Worm (Caenorhabditis elegans): Measurements from ENCODE around the gene ZK1067.3.

The ZK1067.3 gene

DNA sequence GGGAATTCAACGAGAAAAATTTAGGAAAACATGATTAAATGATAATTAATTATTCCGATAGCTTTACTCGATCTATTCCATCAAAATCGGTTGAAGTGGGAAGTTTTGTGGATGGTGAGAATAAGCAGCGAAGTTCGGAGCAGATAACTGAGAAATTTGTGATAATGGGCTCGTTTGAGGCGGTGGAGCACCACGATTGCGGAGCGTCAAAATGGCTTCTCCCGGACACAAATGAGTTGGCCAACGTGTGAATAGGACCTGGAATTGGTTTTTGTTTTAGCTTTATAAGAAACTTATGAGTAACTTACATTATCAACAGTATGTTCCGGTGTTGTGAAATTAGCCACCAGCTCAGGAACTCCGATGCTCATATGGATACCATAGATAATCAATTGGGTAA is 44.3 kb upstream of the ZK1067.3 start:
- TF ChIP-seq elt-1 (tag; optimal IDR thresholded peaks at IDR 0.05; ENCODE audit: borderline replicate concordance, insufficient read depth), result no peak
- TF ChIP-seq flh-1 (GFP tag; optimal IDR thresholded peaks at IDR 0.05), result no peak
- TF ChIP-seq nhr-2 (tag; optimal IDR thresholded peaks at IDR 0.05), result no peak
- no peak for TF ChIP-seq tbx-8 (GFP tag; optimal IDR thresholded peaks at IDR 0.05)
- TF ChIP-seq nhr-28 (tag; optimal IDR thresholded peaks at IDR 0.05), result no peak
- no peak for TF ChIP-seq drap-1 (GFP tag; optimal IDR thresholded peaks at IDR 0.05)
- TF ChIP-seq unc-62 (GFP tag; optimal IDR thresholded peaks at IDR 0.05), result no peak
- no peak for TF ChIP-seq blmp-1 (tag; optimal IDR thresholded peaks at IDR 0.05)
- TF ChIP-seq lin-13 (tag; optimal IDR thresholded peaks at IDR 0.05), result no peak
- TF ChIP-seq M03D4.4 (tag; optimal IDR thresholded peaks at IDR 0.05), result no peak
- no peak for TF ChIP-seq ces-1 (GFP tag; optimal IDR thresholded peaks at IDR 0.05)
- TF ChIP-seq ceh-83 (GFP tag; optimal IDR thresholded peaks at IDR 0.05), result no peak
- TF ChIP-seq mls-2 (tag; optimal IDR thresholded peaks at IDR 0.05), result no peak
- TF ChIP-seq lsy-2 (tag; optimal IDR thresholded peaks at IDR 0.05), result no peak
- no peak for TF ChIP-seq ztf-11 (tag; optimal IDR thresholded peaks at IDR 0.05)
- no peak for TF ChIP-seq unc-120 (tag; optimal IDR thresholded peaks at IDR 0.05; ENCODE audit: poor library complexity, severe bottlenecking)
- TF ChIP-seq ceh-39 (tag; optimal IDR thresholded peaks at IDR 0.05), result no peak
- TF ChIP-seq nhr-12 (tag; optimal IDR thresholded peaks at IDR 0.05), result no peak
- no peak for TF ChIP-seq nhr-76 (tag; optimal IDR thresholded peaks at IDR 0.05)

DNA sequence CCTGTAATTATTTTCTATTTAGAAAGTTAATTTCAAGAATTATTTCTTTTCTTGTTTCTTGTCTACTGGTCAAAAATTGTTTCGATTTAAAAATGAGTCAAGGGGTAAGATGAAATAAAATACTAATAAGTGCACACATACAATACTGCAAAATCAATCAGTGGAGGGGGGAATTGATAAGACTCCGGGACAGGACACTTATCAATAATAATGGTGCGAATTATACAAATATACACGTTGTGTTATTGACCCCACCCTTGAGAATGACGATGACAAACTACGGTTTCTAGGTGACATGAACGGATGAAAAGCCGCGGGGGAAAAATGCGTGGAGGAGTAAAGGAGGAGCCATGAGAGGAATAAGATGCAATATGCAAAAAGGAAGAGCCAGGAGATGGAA is 41.9 kb upstream of the ZK1067.3 start:
- TF ChIP-seq nhr-76 (tag; optimal IDR thresholded peaks at IDR 0.05) (no peak), hlh-1 (tag; optimal IDR thresholded peaks at IDR 0.05) (no peak), elt-3 (tag; optimal IDR thresholded peaks at IDR 0.05) (no peak), ceh-83 (GFP tag; optimal IDR thresholded peaks at IDR 0.05) (no peak), nhr-237 (tag; optimal IDR thresholded peaks at IDR 0.05) (no peak), mab-5 (tag; optimal IDR thresholded peaks at IDR 0.05) (no peak), lin-13 (tag; optimal IDR thresholded peaks at IDR 0.05) (no peak), unc-62 (GFP tag; optimal IDR thresholded peaks at IDR 0.05) (no peak), ceh-43 (GFP tag; optimal IDR thresholded peaks at IDR 0.05) (no peak), ceh-39 (tag; optimal IDR thresholded peaks at IDR 0.05) (no peak), flh-1 (GFP tag; optimal IDR thresholded peaks at IDR 0.05) (no peak), tbx-8 (GFP tag; optimal IDR thresholded peaks at IDR 0.05) (no peak), ztf-11 (tag; optimal IDR thresholded peaks at IDR 0.05) (no peak), zip-8 (tag; optimal IDR thresholded peaks at IDR 0.05) (no peak), lin-32 (GFP tag; optimal IDR thresholded peaks at IDR 0.05) (no peak), lsy-2 (tag; optimal IDR thresholded peaks at IDR 0.05) (no peak), cnd-1 (tag; optimal IDR thresholded peaks at IDR 0.05) (no peak), nhr-2 (tag; optimal IDR thresholded peaks at IDR 0.05) (no peak)

DNA sequence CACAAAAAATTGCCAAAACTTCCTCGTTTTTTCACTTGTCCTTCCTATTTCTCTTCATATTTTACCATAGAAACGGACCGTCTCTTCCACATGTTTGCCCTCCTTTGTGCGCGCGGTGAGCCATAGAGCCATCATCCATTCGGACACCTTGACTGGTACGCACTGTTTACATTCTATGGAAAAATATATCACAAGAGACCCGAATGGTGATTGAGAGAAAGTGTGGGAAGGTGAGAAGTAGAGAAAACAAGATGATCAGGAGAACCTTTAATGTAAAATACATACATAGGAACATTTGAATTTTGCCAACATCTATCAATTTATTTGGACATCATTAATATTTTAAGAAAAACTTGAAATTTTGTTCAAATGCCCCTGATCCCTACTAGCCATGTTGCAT is 37.2 kb upstream of the ZK1067.3 start:
- TF ChIP-seq pha-4 (tag; optimal IDR thresholded peaks at IDR 0.05), result peak; percentile 53
- no peak for TF ChIP-seq drap-1 (GFP tag; optimal IDR thresholded peaks at IDR 0.05)
- TF ChIP-seq cnd-1 (tag; optimal IDR thresholded peaks at IDR 0.05), result no peak

DNA sequence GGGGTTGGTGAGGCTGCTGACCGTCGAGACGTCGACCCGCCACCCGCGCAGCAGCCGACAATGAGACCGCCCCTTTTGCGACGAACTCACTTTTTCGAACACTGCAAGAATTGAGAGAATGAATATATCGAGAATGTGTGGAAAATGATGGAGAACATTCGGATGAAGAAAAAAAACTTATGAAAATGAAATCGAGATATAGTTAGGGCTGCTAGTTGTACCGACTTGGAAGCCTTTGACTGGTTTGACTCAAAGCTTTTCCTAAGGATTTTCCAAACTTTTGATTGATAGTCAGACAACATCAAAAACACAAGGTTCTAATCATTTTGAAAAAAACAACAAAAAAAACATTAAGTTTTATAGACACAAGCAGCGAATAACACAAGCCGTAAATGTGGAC is 34.7 kb upstream of the ZK1067.3 start, which contains the start of gene sym-2:
TSS of gene sym-2 (minus strand) at position 101 of the 400 bp plus-strand sequence.
- TF ChIP-seq lin-13 (tag; optimal IDR thresholded peaks at IDR 0.05), result no peak
- TF ChIP-seq ham-2 (GFP tag; optimal IDR thresholded peaks at IDR 0.05), result no peak
- TF ChIP-seq M03D4.4 (tag; optimal IDR thresholded peaks at IDR 0.05), result no peak
- no peak for TF ChIP-seq nhr-28 (tag; optimal IDR thresholded peaks at IDR 0.05)
- TF ChIP-seq nhr-76 (tag; optimal IDR thresholded peaks at IDR 0.05), result no peak
- TF ChIP-seq ceh-83 (GFP tag; optimal IDR thresholded peaks at IDR 0.05), result no peak
- TF ChIP-seq unc-62 (GFP tag; optimal IDR thresholded peaks at IDR 0.05), result no peak

DNA sequence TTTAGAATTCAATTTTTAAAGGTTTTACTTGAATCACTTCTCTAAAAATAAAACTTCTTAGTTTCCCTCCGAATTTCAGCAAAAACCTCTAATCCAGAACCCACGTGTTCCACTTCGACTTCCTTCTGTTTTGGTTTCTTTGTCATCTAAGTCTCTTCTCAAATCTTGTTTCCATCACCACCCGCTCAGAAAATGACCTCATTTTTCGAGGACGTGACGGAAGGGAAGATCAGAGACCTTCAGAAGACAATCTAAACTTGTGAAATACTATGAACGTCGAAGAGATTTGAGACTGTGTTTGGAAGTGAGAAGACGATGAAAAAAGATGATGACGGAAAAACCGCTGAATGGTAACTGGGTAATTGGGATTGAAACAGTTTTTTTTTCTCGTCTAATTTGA is 33.4 kb upstream of the ZK1067.3 start:
- no peak for TF ChIP-seq elt-1 (tag; optimal IDR thresholded peaks at IDR 0.05; ENCODE audit: borderline replicate concordance, insufficient read depth)
- no peak for TF ChIP-seq lsy-2 (tag; optimal IDR thresholded peaks at IDR 0.05)
- TF ChIP-seq flh-1 (GFP tag; optimal IDR thresholded peaks at IDR 0.05), result no peak
- TF ChIP-seq blmp-1 (tag; optimal IDR thresholded peaks at IDR 0.05), result no peak

DNA sequence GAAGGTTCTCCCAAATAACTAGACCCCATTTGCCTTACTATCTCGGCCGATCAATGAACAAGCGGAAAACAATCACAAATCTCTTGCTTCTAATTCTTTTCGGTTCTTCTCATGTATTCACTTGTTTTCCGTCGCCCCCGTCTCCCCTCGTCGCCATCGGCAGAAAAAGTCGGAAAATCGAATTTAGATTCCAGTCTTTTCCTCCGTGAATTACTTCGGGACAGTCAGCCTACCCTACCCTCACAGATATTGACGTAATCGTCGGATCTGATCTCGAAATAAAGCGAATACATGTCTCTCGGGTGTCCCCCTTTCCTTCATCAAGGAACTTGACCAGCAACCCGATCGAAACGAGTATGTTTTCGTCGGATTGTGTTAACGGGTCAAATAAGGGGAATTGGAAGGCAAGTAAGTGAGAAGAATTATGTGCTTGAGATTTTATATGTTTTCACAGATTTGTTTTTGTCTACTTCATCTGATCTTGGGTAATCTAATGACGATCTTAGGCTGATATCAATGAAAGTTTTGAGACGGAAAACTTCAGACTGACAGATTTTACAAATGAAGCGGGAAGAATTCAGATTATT is 32.5 kb upstream of the ZK1067.3 start:
- TF ChIP-seq ztf-11 (tag; optimal IDR thresholded peaks at IDR 0.05) (no peak), cnd-1 (tag; optimal IDR thresholded peaks at IDR 0.05) (no peak), mls-2 (tag; optimal IDR thresholded peaks at IDR 0.05) (no peak), drap-1 (GFP tag; optimal IDR thresholded peaks at IDR 0.05) (no peak), ham-2 (GFP tag; optimal IDR thresholded peaks at IDR 0.05) (peak; percentile 31), elt-1 (tag; optimal IDR thresholded peaks at IDR 0.05; ENCODE audit: borderline replicate concordance, insufficient read depth) (peak; percentile 71), pha-4 (tag; optimal IDR thresholded peaks at IDR 0.05) (no peak), flh-1 (GFP tag; optimal IDR thresholded peaks at IDR 0.05) (no peak)
